Worm (Caenorhabditis elegans): ENCODE data around the gene C10G8.8.

The C10G8.8 gene

ce11 chrV:5304366-5304765, 23.8 kb downstream of the C10G8.8 start:
- TF ChIP-seq ttx-3 (tag; optimal IDR thresholded peaks at IDR 0.05): no peak
- TF ChIP-seq pha-4 (tag; optimal IDR thresholded peaks at IDR 0.05): no peak
- no peak for TF ChIP-seq zip-5 (tag; optimal IDR thresholded peaks at IDR 0.05)
- TF ChIP-seq C08G9.2 (tag; optimal IDR thresholded peaks at IDR 0.05): no peak
- TF ChIP-seq tbx-7 (tag; optimal IDR thresholded peaks at IDR 0.05): no peak
- TF ChIP-seq dmd-4 (tag; optimal IDR thresholded peaks at IDR 0.05; ENCODE audit: borderline replicate concordance): no peak
- no peak for TF ChIP-seq dve-1 (tag; optimal IDR thresholded peaks at IDR 0.05)
- TF ChIP-seq eyg-1 (tag; optimal IDR thresholded peaks at IDR 0.05): no peak
- no peak for TF ChIP-seq syd-9 (tag; optimal IDR thresholded peaks at IDR 0.05)
- TF ChIP-seq lim-6 (tag; optimal IDR thresholded peaks at IDR 0.05): no peak
- TF ChIP-seq hlh-6 (tag; optimal IDR thresholded peaks at IDR 0.05): no peak
- no peak for TF ChIP-seq ahr-1 (tag; optimal IDR thresholded peaks at IDR 0.05)
- no peak for TF ChIP-seq ceh-22 (tag; optimal IDR thresholded peaks at IDR 0.05)
- TF ChIP-seq ets-4 (tag; optimal IDR thresholded peaks at IDR 0.05): no peak
- TF ChIP-seq ceh-30 (tag; optimal IDR thresholded peaks at IDR 0.05): no peak

ce11 chrV:5303389-5303788, 24.8 kb downstream of the C10G8.8 start, which contains the start of gene ncx-2:
TSS of gene ncx-2 (plus strand) at chrV:5303689.
- TF ChIP-seq T23F11.4 (GFP tag; optimal IDR thresholded peaks at IDR 0.05) (no peak), pha-2 (tag; optimal IDR thresholded peaks at IDR 0.05) (no peak), hlh-30 (tag; optimal IDR thresholded peaks at IDR 0.05; ENCODE audit: insufficient read depth) (no peak), ceh-45 (GFP tag; IDR thresholded peaks at IDR 0.05) (no peak), dmd-4 (tag; optimal IDR thresholded peaks at IDR 0.05; ENCODE audit: borderline replicate concordance) (no peak), nfya-1 (tag; optimal IDR thresholded peaks at IDR 0.05) (no peak), elt-4 (tag; optimal IDR thresholded peaks at IDR 0.05) (no peak), pax-1 (tag; optimal IDR thresholded peaks at IDR 0.05) (no peak), rnt-1 (tag; optimal IDR thresholded peaks at IDR 0.05) (no peak), odd-2 (tag; optimal IDR thresholded peaks at IDR 0.05) (no peak), eyg-1 (tag; optimal IDR thresholded peaks at IDR 0.05) (no peak), nhr-11 (tag; optimal IDR thresholded peaks at IDR 0.05) (no peak), ttx-3 (tag; optimal IDR thresholded peaks at IDR 0.05) (no peak), ceh-48 (tag; optimal IDR thresholded peaks at IDR 0.05) (no peak)

- TF ChIP-seq ama-1 (optimal IDR thresholded peaks at IDR 0.05) (no peak), ceh-34 (tag; optimal IDR thresholded peaks at IDR 0.05) (no peak), elt-2 (tag; optimal IDR thresholded peaks at IDR 0.05) (no peak), odd-2 (tag; optimal IDR thresholded peaks at IDR 0.05) (no peak), K02D7.2 (tag; optimal IDR thresholded peaks at IDR 0.05) (no peak), sox-4 (tag; optimal IDR thresholded peaks at IDR 0.05) (no peak), zip-5 (tag; optimal IDR thresholded peaks at IDR 0.05) (no peak)
Measured at ce11 chrV:5301226-5301625, 27.0 kb downstream of the C10G8.8 start.

ce11 chrV:5297740-5298139, 30.5 kb downstream of the C10G8.8 start:
- TF ChIP-seq unc-55 (GFP tag; optimal IDR thresholded peaks at IDR 0.05): no peak
- no peak for TF ChIP-seq pat-9 (tag; optimal IDR thresholded peaks at IDR 0.05)
- TF ChIP-seq pha-2 (tag; optimal IDR thresholded peaks at IDR 0.05): no peak
- TF ChIP-seq hlh-8 (tag; optimal IDR thresholded peaks at IDR 0.05): no peak
- TF ChIP-seq madf-2 (tag; optimal IDR thresholded peaks at IDR 0.05): no peak
- no peak for TF ChIP-seq Y22D7AL.16 (tag; optimal IDR thresholded peaks at IDR 0.05)
- no peak for TF ChIP-seq T23F11.4 (GFP tag; optimal IDR thresholded peaks at IDR 0.05)
- TF ChIP-seq zip-5 (tag; optimal IDR thresholded peaks at IDR 0.05): no peak
- no peak for TF ChIP-seq ceh-22 (tag; optimal IDR thresholded peaks at IDR 0.05)
- no peak for TF ChIP-seq ceh-30 (tag; optimal IDR thresholded peaks at IDR 0.05)
- no peak for TF ChIP-seq ztf-16 (tag; optimal IDR thresholded peaks at IDR 0.05)
- no peak for TF ChIP-seq elt-2 (tag; optimal IDR thresholded peaks at IDR 0.05)

Data from whole organism, late embryonic.